Worm (Caenorhabditis elegans) whole organism, late embryonic: ENCODE results near the gene Y53G8AM.7.

Experiments used
- C08G9.2 ChIP-seq: sonication (generic microtip); optimal IDR thresholded peaks from 2 replicates; lab custom pipeline; 2016; ENCODE audit warnings: mild to moderate bottlenecking, missing genetic modification characterization, moderate library complexity, missing compliant biosample characterization
- C38D4.7 ChIP-seq: fragments of 200-800 bp; sonication (Bioruptor generic); optimal IDR thresholded peaks from 2 replicates; lab custom pipeline; 2018; ENCODE audit warnings: mild to moderate bottlenecking, missing genetic modification characterization, moderate library complexity, missing compliant biosample characterization
- K02D7.2 ChIP-seq: sonication (generic microtip); optimal IDR thresholded peaks from 2 replicates; lab custom pipeline; 2017; ENCODE audit warnings: mild to moderate bottlenecking, missing genetic modification characterization, missing compliant biosample characterization
- ceh-2 ChIP-seq: sonication (generic microtip); optimal IDR thresholded peaks from 2 replicates; lab custom pipeline; 2016; ENCODE audit warnings: missing genotype, missing genetic modification characterization, missing compliant biosample characterization
- ceh-22 ChIP-seq: sonication (generic microtip); optimal IDR thresholded peaks from 2 replicates; lab custom pipeline; 2017; ENCODE audit warnings: missing biosample characterization, missing genetic modification characterization
- ceh-30 ChIP-seq: fragments of 150-350 bp; optimal IDR thresholded peaks from 2 replicates; lab custom pipeline; 2014; ENCODE audit warnings: missing biosample characterization, missing genetic modification characterization
- ceh-31 ChIP-seq: sonication (generic microtip); optimal IDR thresholded peaks from 2 replicates; lab custom pipeline; 2016; ENCODE audit warnings: missing genetic modification characterization, missing compliant biosample characterization
- ceh-34 ChIP-seq: sonication (generic microtip); optimal IDR thresholded peaks from 2 replicates; lab custom pipeline; 2016; ENCODE audit warnings: mild to moderate bottlenecking, missing genetic modification characterization, missing compliant biosample characterization
- ceh-45 ChIP-seq: fragments of 200-800 bp; sonication (Bioruptor generic); IDR thresholded peaks from 2 replicates; pipeline ENCODE4 v1.3.6; 2022; ENCODE audit warnings: missing genetic modification reagents, missing genetic modification characterization, missing compliant biosample characterization
- ceh-48 ChIP-seq: sonication (generic microtip); optimal IDR thresholded peaks from 2 replicates; lab custom pipeline; 2016; ENCODE audit warnings: missing genetic modification characterization, inconsistent platforms, missing compliant biosample characterization
- elt-2 ChIP-seq: sonication (generic microtip); optimal IDR thresholded peaks from 2 replicates; lab custom pipeline; 2016; ENCODE audit warnings: missing genetic modification reagents, missing genetic modification characterization, missing compliant biosample characterization
- elt-4 ChIP-seq: sonication (generic microtip); optimal IDR thresholded peaks from 2 replicates; lab custom pipeline; 2016; ENCODE audit warnings: missing genetic modification characterization, missing compliant biosample characterization
- fkh-10 ChIP-seq: fragments of 150-350 bp; optimal IDR thresholded peaks from 2 replicates; lab custom pipeline; 2014; ENCODE audit warnings: missing biosample characterization, missing genetic modification reagents, missing genetic modification characterization
- fkh-6 ChIP-seq: sonication (generic microtip); optimal IDR thresholded peaks from 2 replicates; lab custom pipeline; 2016; ENCODE audit warnings: missing genetic modification characterization, missing compliant biosample characterization
- hlh-13 ChIP-seq: fragments of 200-800 bp; sonication (Bioruptor generic); optimal IDR thresholded peaks from 2 replicates; lab custom pipeline; 2018; ENCODE audit warnings: mild to moderate bottlenecking, missing genetic modification characterization, missing compliant biosample characterization
- hlh-15 ChIP-seq: sonication (generic microtip); optimal IDR thresholded peaks from 2 replicates; lab custom pipeline; 2016; ENCODE audit warnings: missing genetic modification characterization, missing compliant biosample characterization
- lim-6 ChIP-seq: sonication (generic microtip); optimal IDR thresholded peaks from 2 replicates; lab custom pipeline; 2016; ENCODE audit warnings: missing genetic modification characterization, missing compliant biosample characterization
- lin-11 ChIP-seq: fragments of 200-800 bp; sonication (Bioruptor generic); optimal IDR thresholded peaks from 2 replicates; lab custom pipeline; 2018; ENCODE audit warnings: mild to moderate bottlenecking, missing genetic modification characterization, missing compliant biosample characterization
- nfya-1 ChIP-seq: sonication (generic microtip); optimal IDR thresholded peaks from 2 replicates; lab custom pipeline; 2017; ENCODE audit warnings: missing genetic modification characterization, mild to moderate bottlenecking, missing compliant biosample characterization, antibody characterized with exemption, moderate library complexity
- nhr-11 ChIP-seq: fragments of 150-350 bp; optimal IDR thresholded peaks from 2 replicates; lab custom pipeline; 2014; ENCODE audit warnings: missing biosample characterization, missing genetic modification characterization
- npax-4 ChIP-seq: sonication (generic microtip); optimal IDR thresholded peaks from 2 replicates; lab custom pipeline; 2016; ENCODE audit warnings: missing genetic modification characterization, missing compliant biosample characterization
- pha-2 ChIP-seq: sonication (generic microtip); optimal IDR thresholded peaks from 2 replicates; lab custom pipeline; 2017; ENCODE audit warnings: mild to moderate bottlenecking, missing genetic modification characterization, missing compliant biosample characterization
- pros-1 ChIP-seq: fragments of 150-350 bp; optimal IDR thresholded peaks from 2 replicates; lab custom pipeline; 2014; ENCODE audit warnings: missing biosample characterization, missing genetic modification reagents, missing genetic modification characterization
- ref-2 ChIP-seq: sonication (generic microtip); optimal IDR thresholded peaks from 2 replicates; lab custom pipeline; 2016; ENCODE audit warnings: missing genetic modification characterization, missing compliant biosample characterization
- sox-4 ChIP-seq: sonication (generic microtip); optimal IDR thresholded peaks from 2 replicates; lab custom pipeline; 2017; ENCODE audit warnings: mild to moderate bottlenecking, missing genetic modification characterization, inconsistent platforms, missing compliant biosample characterization
- tbx-7 ChIP-seq: sonication (generic microtip); optimal IDR thresholded peaks from 2 replicates; lab custom pipeline; 2016; ENCODE audit warnings: missing genotype, missing genetic modification characterization, missing compliant biosample characterization
- ttx-3 ChIP-seq: sonication (generic microtip); optimal IDR thresholded peaks from 2 replicates; lab custom pipeline; 2016; ENCODE audit warnings: missing genetic modification reagents, missing genetic modification characterization, missing compliant biosample characterization
- unc-3 ChIP-seq, 2 experiments: fragments of 200-800 bp in 1 of 2; sonication (Bioruptor generic) in 1 of 2; sonication (generic microtip) in 1 of 2; conservative IDR thresholded peaks in 1 of 2; optimal IDR thresholded peaks in 1 of 2; 2 replicates each; pipeline versions ENCODE4 v1.3.6 to Lab custom; 2016 to 2022; ENCODE audit warnings: missing compliant biosample characterization in 2 of 2, missing genetic modification characterization in 2 of 2, missing genetic modification reagents in 1 of 2
- unc-42 ChIP-seq: sonication (generic microtip); optimal IDR thresholded peaks from 2 replicates; lab custom pipeline; 2016; ENCODE audit warnings: missing genotype, missing genetic modification characterization, missing compliant biosample characterization
- unc-86 ChIP-seq: sonication (generic microtip); optimal IDR thresholded peaks from 2 replicates; lab custom pipeline; 2016; ENCODE audit warnings: missing genetic modification characterization, missing compliant biosample characterization

The Y53G8AM.7 gene

DNA sequence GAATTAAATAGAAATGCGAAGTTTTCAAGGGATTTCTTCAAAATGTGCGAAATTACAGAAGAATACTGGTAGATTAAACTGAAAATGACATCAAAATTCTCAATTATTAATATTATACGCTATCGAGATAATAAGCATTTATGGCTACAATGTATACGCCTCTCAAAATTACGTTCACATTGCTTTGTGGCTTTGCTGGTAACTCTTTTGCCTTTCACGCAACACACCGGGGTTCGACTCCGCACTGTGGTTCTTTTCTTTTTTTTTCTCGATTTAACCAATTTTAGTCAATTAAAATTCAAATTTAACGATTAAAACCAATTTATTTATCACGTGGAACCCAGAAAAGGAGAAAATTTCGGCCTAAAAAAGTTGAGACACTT lies 17.5 kb downstream of the Y53G8AM.7 start (continued):
- no peak for TF ChIP-seq ceh-31 (tag; lab: Kevin White, UChicago)
- TF ChIP-seq ref-2 (tag; lab: Kevin White, UChicago): no peak
- no peak for TF ChIP-seq fkh-10 (GFP tag; lab: Kevin White, UChicago)
- TF ChIP-seq elt-4 (tag; lab: Kevin White, UChicago): no peak
- no peak for TF ChIP-seq ceh-2 (tag; lab: Kevin White, UChicago)

DNA sequence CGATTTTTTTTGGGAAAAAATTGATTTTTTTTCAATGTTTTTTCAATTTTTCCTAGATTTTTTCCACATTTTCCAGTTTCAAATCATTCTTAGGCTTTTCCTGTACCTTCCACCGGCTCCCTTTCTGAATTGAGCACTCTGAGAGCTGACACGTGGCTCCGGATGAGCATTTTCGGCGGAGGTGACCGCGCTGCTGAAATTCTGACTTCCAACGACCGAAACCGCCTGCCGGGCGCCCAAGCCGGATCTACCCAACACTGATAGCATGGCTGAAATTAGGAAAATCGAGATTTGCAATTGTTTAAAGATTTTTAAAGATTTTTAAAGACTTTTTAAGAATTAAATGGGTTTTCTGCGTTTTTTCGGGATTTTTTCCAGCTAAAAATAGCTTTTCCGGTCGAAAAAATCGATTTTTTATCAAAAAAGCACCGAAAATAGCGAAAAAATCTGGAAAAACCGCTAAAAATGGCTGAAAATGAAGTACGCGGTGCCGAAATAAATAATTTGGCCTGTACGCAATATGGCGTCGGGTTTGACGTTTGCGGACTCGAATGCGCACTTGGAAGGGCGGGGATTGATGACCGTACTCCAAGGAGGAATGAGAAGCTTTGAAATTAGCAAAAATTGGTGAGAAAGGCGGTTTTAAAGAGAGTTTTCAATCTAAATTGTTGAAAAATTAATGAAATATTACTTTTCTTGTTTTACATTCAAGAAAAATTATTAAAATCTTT lies 18.0 kb downstream of the Y53G8AM.7 start, which contains the start of gene nduf-9:
nduf-9 (minus strand) TSS at position 269 of the 731 bp plus-strand sequence.
- peak; percentile 12 for TF ChIP-seq elt-2 (tag; lab: Kevin White, UChicago)
- peak; percentile 47 for TF ChIP-seq unc-42 (tag; lab: Kevin White, UChicago)
- peak; percentile 24 for TF ChIP-seq C08G9.2
- TF ChIP-seq hlh-15 (tag; lab: Kevin White, UChicago): no peak
- TF ChIP-seq nhr-11 (tag; lab: Kevin White, UChicago): no peak
- peak; percentile 50 for TF ChIP-seq ceh-30 (tag; lab: Kevin White, UChicago)
- TF ChIP-seq sox-4 (tag; lab: Kevin White, UChicago): no peak
- no peak for TF ChIP-seq unc-3 (GFP tag; conservative IDR thresholded peaks at IDR 0.05; lab: Robert Waterston, UW)
- TF ChIP-seq unc-3 (tag; optimal IDR thresholded peaks at IDR 0.05; lab: Kevin White, UChicago): no peak
- TF ChIP-seq nfya-1 (tag; lab: Kevin White, UChicago): peak; percentile 69

- TF ChIP-seq ceh-48 (tag; lab: Kevin White, UChicago): peak; percentile 41
- no peak for TF ChIP-seq hlh-13 (GFP tag; lab: Kevin White, UChicago)
Observed at ce11 chrIII:3242379-3242778, 24.1 kb downstream of the Y53G8AM.7 start.

DNA sequence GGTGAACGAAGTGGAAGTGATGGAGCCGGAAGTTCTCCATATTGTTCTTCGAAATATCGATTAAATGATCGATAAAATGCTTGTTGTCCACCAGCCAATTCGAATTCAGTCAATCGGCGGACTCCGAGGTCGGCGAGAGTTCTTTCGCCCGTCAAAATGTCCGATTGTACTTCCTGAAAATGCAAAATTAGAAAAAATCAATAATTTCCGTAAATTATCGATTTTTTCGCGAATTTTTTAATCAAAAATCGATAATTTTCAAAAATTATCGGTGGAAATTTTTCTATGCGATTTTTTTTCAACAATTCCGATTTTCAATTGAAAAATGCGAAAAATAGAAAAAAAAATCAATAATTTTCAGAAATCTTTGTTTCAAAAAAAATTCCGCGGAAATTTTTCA lies 24.6 kb downstream of the Y53G8AM.7 start:
- TF ChIP-seq ref-2 (tag; lab: Kevin White, UChicago): no peak
- TF ChIP-seq, all 69 proteins: peak for 0

ce11 chrIII:3241361-3241760 lies 25.1 kb downstream of the Y53G8AM.7 start:
- TF ChIP-seq ceh-30 (tag; lab: Kevin White, UChicago) (no peak), ceh-48 (tag; lab: Kevin White, UChicago) (peak; percentile 18)

- TF ChIP-seq pros-1 (tag; lab: Kevin White, UChicago): no peak
- no peak for TF ChIP-seq ceh-45
- TF ChIP-seq ceh-22 (tag; lab: Kevin White, UChicago): no peak
- TF ChIP-seq hlh-15 (tag; lab: Kevin White, UChicago): no peak
- TF ChIP-seq unc-42 (tag; lab: Kevin White, UChicago): no peak
- TF ChIP-seq pha-2 (tag; lab: Kevin White, UChicago): no peak
- no peak for TF ChIP-seq lin-11 (tag; lab: Kevin White, UChicago)
- no peak for TF ChIP-seq C38D4.7 (GFP tag; lab: Kevin White, UChicago)
- TF ChIP-seq ceh-34 (tag; lab: Kevin White, UChicago): no peak
- no peak for TF ChIP-seq unc-86 (tag; lab: Kevin White, UChicago)
- no peak for TF ChIP-seq lim-6 (tag; lab: Kevin White, UChicago)
- no peak for TF ChIP-seq fkh-6 (tag; lab: Kevin White, UChicago)
- no peak for TF ChIP-seq elt-2 (tag; lab: Kevin White, UChicago)
- TF ChIP-seq nfya-1 (tag; lab: Kevin White, UChicago): no peak
- no peak for TF ChIP-seq ref-2 (tag; lab: Kevin White, UChicago)
- TF ChIP-seq K02D7.2: no peak
- no peak for TF ChIP-seq ttx-3 (tag; lab: Kevin White, UChicago)
- no peak for TF ChIP-seq nhr-11 (tag; lab: Kevin White, UChicago)
- TF ChIP-seq npax-4: no peak
- TF ChIP-seq tbx-7 (tag; lab: Kevin White, UChicago): no peak
Observed at ce11 chrIII:3240893-3241292, 25.6 kb downstream of the Y53G8AM.7 start.
